Worm (Caenorhabditis elegans): ENCODE data around the gene vha-6.

DNA sequence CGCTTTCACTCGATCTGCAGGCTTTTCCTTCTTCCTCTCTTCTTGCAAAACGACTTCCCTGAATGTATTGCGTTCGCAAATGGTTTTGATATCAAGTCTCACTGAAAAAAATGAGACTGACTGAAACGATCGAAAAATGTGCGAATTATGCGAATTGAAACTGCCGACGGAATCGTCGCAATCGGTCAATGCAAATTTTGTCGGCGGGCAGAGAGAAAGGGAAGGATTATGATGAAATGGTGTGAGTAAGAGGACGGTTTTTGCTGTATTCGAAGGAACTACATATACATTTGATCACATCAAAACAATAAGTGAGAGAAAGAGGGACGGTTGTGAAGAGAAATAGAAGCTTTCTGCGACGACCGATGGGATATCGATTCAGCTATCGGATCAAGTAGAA, 22.6 kb downstream of the vha-6 start, which contains the start of gene C05D12.1:
- TF ChIP-seq W03F9.2 (tag; optimal IDR thresholded peaks at IDR 0.05) (no peak), dao-5 (tag; optimal IDR thresholded peaks at IDR 0.05) (no peak)

Data from whole organism, L4/young adult.